Worm (Caenorhabditis elegans) whole organism, L2 larva: ENCODE data around the gene K02E2.11.

ENCODE experiments used
- C34F6.9 ChIP-seq: fragments of 150-350 bp; optimal IDR thresholded peaks from 2 replicates; lab custom pipeline; 2014; ENCODE audit warnings: missing biosample characterization, missing genetic modification characterization
- R02D3.7 ChIP-seq: fragments of 150-350 bp; optimal IDR thresholded peaks from 2 replicates; lab custom pipeline; 2014; ENCODE audit warnings: missing biosample characterization, missing genetic modification characterization
- ZK546.5 ChIP-seq: sonication (generic microtip); optimal IDR thresholded peaks from 2 replicates; lab custom pipeline; 2017; ENCODE audit warnings: missing biosample characterization, missing genetic modification characterization
- ceh-82 ChIP-seq: fragments of 150-350 bp; optimal IDR thresholded peaks from 2 replicates; lab custom pipeline; 2014; ENCODE audit warnings: missing biosample characterization, missing genetic modification characterization
- fos-1 ChIP-seq: fragments of 150-350 bp; optimal IDR thresholded peaks from 2 replicates; lab custom pipeline; 2014; ENCODE audit warnings: missing biosample characterization, missing genetic modification characterization
- lin-13 ChIP-seq: fragments of 150-350 bp; optimal IDR thresholded peaks from 2 replicates; lab custom pipeline; 2014; ENCODE audit warnings: missing biosample characterization, missing genetic modification reagents, missing genetic modification characterization
- lsy-2 ChIP-seq, 2 experiments: fragments of 150-350 bp in 1 of 2; sonication (generic microtip) in 1 of 2; optimal IDR thresholded peaks; 2 replicates each; lab custom pipeline; 2014 to 2017; ENCODE audit warnings: missing biosample characterization in 2 of 2, missing genetic modification characterization in 2 of 2
- nhr-237 ChIP-seq: fragments of 150-350 bp; optimal IDR thresholded peaks from 2 replicates; lab custom pipeline; 2014; ENCODE audit warnings: missing biosample characterization, missing genetic modification characterization
- nhr-25 ChIP-seq: fragments of 150-350 bp; sonication (generic microtip); optimal IDR thresholded peaks from 3 replicates; lab custom pipeline; 2014; ENCODE audit warnings: missing biosample characterization, missing genetic modification characterization

DNA sequence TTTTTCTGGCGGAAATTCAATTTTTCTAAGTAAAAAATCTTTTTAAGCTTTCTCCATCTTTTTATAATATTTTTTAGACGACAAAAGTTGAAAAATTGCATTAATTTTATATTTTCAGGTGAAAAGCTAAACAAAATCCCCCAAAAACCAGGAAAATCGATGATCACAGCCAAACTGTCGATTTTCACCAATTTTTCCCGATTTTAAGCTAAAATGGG is 42.0 kb downstream of the K02E2.11 start, which contains the start of the genes fce-2 and F48F5.8:
- TF ChIP-seq C34F6.9 (tag; lab: Kevin White, UChicago) (no peak), ceh-82 (no peak), nhr-25 (tag; lab: Kevin White, UChicago) (no peak), nhr-237 (tag; lab: Kevin White, UChicago) (no peak), fos-1 (tag; lab: Kevin White, UChicago) (no peak), R02D3.7 (no peak), lsy-2 (tag; optimal IDR thresholded peaks at IDR 0.05; lab: Kevin White, UChicago) (no peak), ZK546.5 (tag; lab: Kevin White, UChicago) (no peak), lin-13 (GFP tag; lab: Kevin White, UChicago) (no peak)
